Fruit fly (Drosophila melanogaster) whole organism, embryonic: ENCODE data around the gene fusl.
A peak's percentile ranks its signal among the peaks of the same experiment; 100 is the strongest.

Experiments
- C15 ChIP-seq: fragments of 200-800 bp; sonication (Bioruptor generic); IDR thresholded peaks from 3 replicates; pipeline ENCODE4 v1.3.6; 2022; ENCODE audit warnings: missing biosample characterization, missing genetic modification characterization
- CG10543 ChIP-seq: fragments of 200-800 bp; sonication (Bioruptor generic); optimal IDR thresholded peaks from 3 replicates; lab custom pipeline; 2017; ENCODE audit warnings: missing biosample characterization, mild to moderate bottlenecking, missing genetic modification characterization, moderate library complexity
- CG12659 ChIP-seq: fragments of 200-800 bp; sonication (Bioruptor generic); optimal IDR thresholded peaks from 3 replicates; lab custom pipeline; 2017; ENCODE audit warnings: mild to moderate bottlenecking, missing biosample characterization, missing genetic modification reagents, missing genetic modification characterization
- CG14441 ChIP-seq: fragments of 200-800 bp; sonication (Bioruptor generic); IDR thresholded peaks from 2 replicates; pipeline ENCODE4 v1.3.6; 2022; ENCODE audit warnings: missing biosample characterization, missing genetic modification characterization
- CG1529 ChIP-seq: fragments of 200-800 bp; sonication (Bioruptor generic); optimal IDR thresholded peaks from 3 replicates; lab custom pipeline; 2018; ENCODE audit warnings: missing biosample characterization, missing genetic modification characterization
- CG15601 ChIP-seq: fragments of 200-800 bp; sonication (Bioruptor generic); optimal IDR thresholded peaks from 3 replicates; lab custom pipeline; 2019; ENCODE audit warnings: missing biosample characterization, mild to moderate bottlenecking, missing genetic modification characterization, moderate library complexity
- CG15696 ChIP-seq: fragments of 200-800 bp; sonication (Bioruptor generic); optimal IDR thresholded peaks from 2 replicates; lab custom pipeline; 2019; ENCODE audit warnings: missing biosample characterization, mild to moderate bottlenecking, missing genetic modification characterization, moderate library complexity
- CG17361 ChIP-seq: fragments of 200-800 bp; sonication (Bioruptor generic); IDR thresholded peaks from 3 replicates; pipeline ENCODE4 v1.3.6; 2022; ENCODE audit warnings: missing biosample characterization, missing genetic modification characterization
- CG18599 ChIP-seq: fragments of 200-800 bp; sonication (Bioruptor generic); optimal IDR thresholded peaks from 3 replicates; lab custom pipeline; 2017; ENCODE audit warnings: missing biosample characterization, missing genetic modification characterization, mild to moderate bottlenecking, moderate library complexity, missing genetic modification reagents
- CG2116 ChIP-seq: fragments of 200-800 bp; sonication (Bioruptor generic); optimal IDR thresholded peaks from 3 replicates; lab custom pipeline; 2018; ENCODE audit warnings: missing biosample characterization, mild to moderate bottlenecking, missing genetic modification characterization
- CG2712 ChIP-seq: fragments of 200-800 bp; optimal IDR thresholded peaks from 3 replicates; lab custom pipeline; 2019; ENCODE audit warnings: missing biosample characterization, mild to moderate bottlenecking, missing genetic modification characterization, moderate library complexity
- CG30403 ChIP-seq: fragments of 200-800 bp; sonication (Bioruptor generic); optimal IDR thresholded peaks from 3 replicates; lab custom pipeline; 2016; ENCODE audit warnings: missing biosample characterization, missing genetic modification characterization
- CG32772 ChIP-seq: fragments of 200-800 bp; sonication (Bioruptor generic); IDR thresholded peaks from 2 replicates; pipeline ENCODE4 v1.3.6; 2022; ENCODE audit warnings: missing biosample characterization, missing genetic modification characterization
- CG3281 ChIP-seq: fragments of 200-800 bp; sonication (Bioruptor generic); optimal IDR thresholded peaks from 3 replicates; lab custom pipeline; 2017; ENCODE audit warnings: missing biosample characterization, mild to moderate bottlenecking, missing genetic modification characterization
- CG33557 ChIP-seq: fragments of 200-800 bp; sonication (Bioruptor generic); optimal IDR thresholded peaks from 2 replicates; lab custom pipeline; 2019; ENCODE audit warnings: missing biosample characterization, mild to moderate bottlenecking, missing genetic modification characterization, moderate library complexity
- CG34224 ChIP-seq: fragments of 200-800 bp; sonication (Bioruptor generic); IDR thresholded peaks from 3 replicates; pipeline ENCODE4 v1.3.6; 2022; ENCODE audit warnings: missing biosample characterization, missing genetic modification characterization; ENCODE audit not compliant: partially characterized antibody
- CG7928 ChIP-seq: fragments of 200-800 bp; sonication (Bioruptor generic); optimal IDR thresholded peaks from 2 replicates; lab custom pipeline; 2017; ENCODE audit warnings: missing biosample characterization, mild to moderate bottlenecking, missing genetic modification characterization
- CG8281 ChIP-seq: fragments of 200-800 bp; sonication (Bioruptor generic); optimal IDR thresholded peaks from 2 replicates; lab custom pipeline; 2018; ENCODE audit warnings: missing biosample characterization, mild to moderate bottlenecking, missing genetic modification characterization, moderate library complexity
- CG9437 ChIP-seq: fragments of 200-800 bp; sonication (Bioruptor generic); optimal IDR thresholded peaks from 2 replicates; lab custom pipeline; 2018; ENCODE audit warnings: missing biosample characterization, mild to moderate bottlenecking, missing genetic modification characterization
- CG9932 ChIP-seq: fragments of 200-800 bp; sonication (Bioruptor generic); IDR thresholded peaks from 2 replicates; pipeline ENCODE4 v1.3.6; 2022; ENCODE audit warnings: missing biosample characterization, missing genetic modification characterization
- Dip2 ChIP-seq: fragments of 200-800 bp; sonication (Bioruptor generic); IDR thresholded peaks from 2 replicates; pipeline ENCODE4 v1.3.6; 2022; ENCODE audit warnings: missing biosample characterization, missing genetic modification characterization
- E2f2 ChIP-seq: fragments of 200-800 bp; sonication (Bioruptor generic); IDR thresholded peaks from 2 replicates; pipeline ENCODE4 v1.3.6; 2022; ENCODE audit warnings: missing biosample characterization, missing genetic modification characterization
- Gug ChIP-seq: fragments of 200-800 bp; sonication (Bioruptor generic); IDR thresholded peaks from 4 replicates; pipeline ENCODE4 v1.3.6; 2022; ENCODE audit warnings: missing biosample characterization, missing genetic modification characterization
- H15 ChIP-seq: fragments of 200-800 bp; sonication (Bioruptor generic); IDR thresholded peaks from 3 replicates; pipeline ENCODE4 v1.3.6; 2022; ENCODE audit warnings: missing biosample characterization, missing genetic modification characterization
- Hmx ChIP-seq: fragments of 200-800 bp; sonication (Bioruptor generic); optimal IDR thresholded peaks from 2 replicates; lab custom pipeline; 2016; ENCODE audit warnings: missing biosample characterization, missing genetic modification characterization
- Hr78 ChIP-seq, 2 experiments: fragments of 200-800 bp in 1 of 2; fragments of >200 bp in 1 of 2; sonication (Bioruptor generic) in 1 of 2; optimal IDR thresholded peaks; 2 replicates each; lab custom pipeline; 2017 to 2019; ENCODE audit warnings: missing biosample characterization in 2 of 2, missing genetic modification characterization in 2 of 2, mild to moderate bottlenecking in 1 of 2, moderate library complexity in 1 of 2
- Lhr ChIP-seq: fragments of 200-800 bp; sonication (Bioruptor generic); optimal IDR thresholded peaks from 3 replicates; lab custom pipeline; 2017; ENCODE audit warnings: mild to moderate bottlenecking, missing biosample characterization, missing genetic modification reagents, missing genetic modification characterization
- MESR4 ChIP-seq: fragments of 200-800 bp; sonication (Bioruptor generic); optimal IDR thresholded peaks from 2 replicates; lab custom pipeline; 2018; ENCODE audit warnings: missing biosample characterization, mild to moderate bottlenecking, missing genetic modification characterization, moderate library complexity
- Med ChIP-seq: fragments of 200-800 bp; sonication (Bioruptor generic); peaks from one replicate; lab custom pipeline; 2016; ENCODE audit warnings: missing biosample characterization, missing genetic modification characterization, mild to moderate bottlenecking, inconsistent platforms, moderate library complexity
- Taf1 ChIP-seq: fragments of 200-800 bp; sonication (Bioruptor generic); IDR thresholded peaks from 2 replicates; pipeline ENCODE4 v1.3.6; 2022; ENCODE audit warnings: missing biosample characterization, missing genetic modification characterization
- Vsx1 ChIP-seq: fragments of 200-800 bp; sonication (Bioruptor generic); optimal IDR thresholded peaks from 2 replicates; lab custom pipeline; 2017; ENCODE audit warnings: missing biosample characterization, mild to moderate bottlenecking, missing genetic modification characterization, missing genetic modification reagents
- ab ChIP-seq: fragments of 200-800 bp; sonication (Bioruptor generic); optimal IDR thresholded peaks from 2 replicates; lab custom pipeline; 2016; ENCODE audit warnings: missing biosample characterization, missing genetic modification characterization
- al ChIP-seq: fragments of 200-800 bp; sonication (Bioruptor generic); IDR thresholded peaks from 2 replicates; pipeline ENCODE4 v1.3.6; 2022; ENCODE audit warnings: missing biosample characterization, missing genetic modification characterization
- ap ChIP-seq: fragments of 200-800 bp; sonication (Bioruptor generic); IDR thresholded peaks from 2 replicates; pipeline ENCODE4 v1.3.6; 2022; ENCODE audit warnings: missing biosample characterization, missing genetic modification characterization
- cad ChIP-seq: fragments of >200 bp; optimal IDR thresholded peaks from 2 replicates; lab custom pipeline; 2017; ENCODE audit warnings: missing biosample characterization, missing genetic modification characterization
- corto ChIP-seq: fragments of 200-800 bp; sonication (Bioruptor generic); optimal IDR thresholded peaks from 2 replicates; lab custom pipeline; 2016; ENCODE audit warnings: missing biosample characterization, mild to moderate bottlenecking, missing genetic modification characterization, moderate library complexity
- hb ChIP-seq: fragments of 200-800 bp; sonication (Bioruptor generic); IDR thresholded peaks from 3 replicates; pipeline ENCODE4 v1.3.6; 2022; ENCODE audit warnings: missing biosample characterization, missing genetic modification characterization; ENCODE audit not compliant: partially characterized antibody
- insv ChIP-seq, 2 experiments: fragments of 200-800 bp; sonication (Bioruptor generic); optimal IDR thresholded peaks; 3 replicates each; lab custom pipeline; 2016 to 2018; ENCODE audit warnings: missing biosample characterization in 2 of 2, missing genetic modification characterization in 2 of 2
- kah ChIP-seq: fragments of 200-800 bp; sonication (Bioruptor generic); optimal IDR thresholded peaks from 2 replicates; lab custom pipeline; 2018; ENCODE audit warnings: missing biosample characterization, mild to moderate bottlenecking, missing genetic modification characterization
- lbe ChIP-seq: fragments of 200-800 bp; sonication (Bioruptor generic); optimal IDR thresholded peaks from 2 replicates; lab custom pipeline; 2016; ENCODE audit warnings: missing biosample characterization, mild to moderate bottlenecking, missing genetic modification characterization
- mirr ChIP-seq: fragments of 200-800 bp; sonication (Bioruptor generic); optimal IDR thresholded peaks from 3 replicates; lab custom pipeline; 2018; ENCODE audit warnings: missing biosample characterization, mild to moderate bottlenecking, missing genetic modification characterization
- oc ChIP-seq: fragments of 200-800 bp; sonication (Bioruptor generic); optimal IDR thresholded peaks from 2 replicates; lab custom pipeline; 2018; ENCODE audit warnings: missing biosample characterization, mild to moderate bottlenecking, missing genetic modification characterization, moderate library complexity
- prd ChIP-seq, 3 experiments: fragments of >200 bp in 2 of 3; fragments of 200-800 bp in 1 of 3; sonication (Bioruptor generic) in 1 of 3; optimal IDR thresholded peaks in 2 of 3; IDR thresholded peaks in 1 of 3; 2 replicates in 2 of 3; 3 replicates in 1 of 3; pipeline versions ENCODE4 v1.3.6 to Lab custom; 2017 to 2022; ENCODE audit warnings: missing biosample characterization in 1 of 3, missing genetic modification characterization in 1 of 3
- rib ChIP-seq: fragments of 200-800 bp; sonication (Bioruptor generic); IDR thresholded peaks from 2 replicates; pipeline ENCODE4 v1.3.6; 2022; ENCODE audit warnings: missing biosample characterization, missing genetic modification characterization
- sc ChIP-seq, 3 experiments: fragments of >200 bp in 2 of 3; fragments of 200-800 bp in 1 of 3; sonication (Bioruptor generic) in 1 of 3; optimal IDR thresholded peaks; 2 replicates in 2 of 3; 3 replicates in 1 of 3; lab custom pipeline; 2017; ENCODE audit warnings: mild to moderate bottlenecking in 1 of 3, missing biosample characterization in 1 of 3, missing genetic modification characterization in 1 of 3, missing genetic modification reagents in 1 of 3
- sug ChIP-seq: fragments of 200-800 bp; optimal IDR thresholded peaks from 2 replicates; lab custom pipeline; 2019; ENCODE audit warnings: missing biosample characterization, mild to moderate bottlenecking, missing genetic modification characterization, moderate library complexity
- trem ChIP-seq: fragments of 200-800 bp; optimal IDR thresholded peaks from 3 replicates; lab custom pipeline; 2019; ENCODE audit warnings: missing biosample characterization, mild to moderate bottlenecking, missing genetic modification characterization, moderate library complexity
- tx ChIP-seq: fragments of 200-800 bp; sonication (Bioruptor generic); optimal IDR thresholded peaks from 2 replicates; lab custom pipeline; 2016; ENCODE audit warnings: missing biosample characterization, missing genetic modification characterization
- yki ChIP-seq: fragments of >200 bp; optimal IDR thresholded peaks from 3 replicates; lab custom pipeline; 2018

The fusl gene

DNA sequence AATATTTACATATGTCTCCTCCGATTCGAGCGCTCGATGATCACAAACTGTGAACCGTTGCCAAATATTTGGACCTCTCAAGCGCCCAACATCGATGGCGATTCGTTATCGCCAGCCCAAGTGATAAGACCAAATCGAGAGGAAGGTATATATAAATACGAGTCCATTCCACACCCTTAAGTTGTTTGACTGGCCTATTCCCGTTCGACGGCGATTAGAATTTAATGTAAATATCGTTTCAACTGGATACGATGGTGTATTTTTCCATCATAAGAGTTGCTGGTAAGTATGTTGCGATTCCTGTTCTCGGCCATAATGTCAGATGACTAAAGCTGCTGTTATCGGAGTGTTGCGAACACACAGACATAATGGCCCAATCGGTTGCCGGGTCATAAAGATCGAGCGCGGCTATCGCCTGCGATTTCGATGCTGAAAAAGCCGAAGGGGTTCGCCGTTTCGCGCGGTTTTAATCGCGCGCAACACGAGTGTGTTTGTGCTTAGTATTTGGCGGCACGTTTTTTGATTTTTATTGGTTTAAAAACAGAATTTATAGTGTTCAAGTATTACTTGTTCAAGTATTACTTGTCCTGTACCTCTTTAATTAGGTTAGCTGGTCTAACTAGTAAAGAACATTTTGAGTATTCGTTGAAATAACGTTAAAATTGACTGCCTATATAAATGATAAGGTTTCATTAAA lies at the start of gene fusl (continued):
- TF ChIP-seq sc (optimal IDR thresholded peaks at IDR 0.05; lab: Kevin White, UChicago) (no peak), sc (GFP tag; optimal IDR thresholded peaks at IDR 0.05; lab: Kevin White, UChicago) (no peak), tx (GFP tag; lab: Kevin White, UChicago) (no peak), corto (no peak), Med (GFP tag; lab: Kevin White, UChicago) (peak; percentile 3), al (no peak), Hr78 (GFP tag; optimal IDR thresholded peaks at IDR 0.05; lab: Kevin White, UChicago) (peak in 1 of 2 experiments; percentile 41), trem (no peak), Taf1 (GFP tag; lab: Robert Waterston, UW) (no peak), Lhr (GFP tag; lab: Kevin White, UChicago) (no peak), oc (tag; lab: Kevin White, UChicago) (peak; percentile 24), Hmx (no peak), Vsx1 (GFP tag; lab: Kevin White, UChicago) (no peak), Gug (GFP tag; lab: Robert Waterston, UW) (no peak), sug (tag; lab: Kevin White, UChicago) (peak; percentile 78), Dip2 (GFP tag; lab: Robert Waterston, UW) (no peak), cad (GFP tag; lab: Kevin White, UChicago) (no peak), CG15601 (no peak), CG32772 (GFP tag; lab: Robert Waterston, UW) (no peak), mirr (GFP tag; lab: Kevin White, UChicago) (no peak), CG18599 (peak; percentile 7), CG9932 (GFP tag; lab: Robert Waterston, UW) (no peak), E2f2 (GFP tag; lab: Robert Waterston, UW) (no peak), CG1529 (GFP tag; lab: Kevin White, UChicago) (no peak), rib (GFP tag; lab: Robert Waterston, UW) (no peak), CG7928 (GFP tag; lab: Kevin White, UChicago) (no peak), hb (GFP tag; lab: Robert Waterston, UW) (no peak), CG33557 (GFP tag; lab: Kevin White, UChicago) (no peak), CG14441 (GFP tag; lab: Robert Waterston, UW) (no peak), yki (no peak), CG3281 (GFP tag; lab: Kevin White, UChicago) (no peak), ab (GFP tag; lab: Kevin White, UChicago) (no peak), CG17361 (no peak), CG10543 (GFP tag; lab: Kevin White, UChicago) (peak; percentile 22), prd (optimal IDR thresholded peaks at IDR 0.05; lab: Kevin White, UChicago) (no peak), prd (GFP tag; IDR thresholded peaks at IDR 0.05; lab: Robert Waterston, UW) (no peak), H15 (no peak), CG15696 (tag; lab: Kevin White, UChicago) (no peak), CG8281 (tag; lab: Kevin White, UChicago) (no peak), C15 (no peak), CG2116 (GFP tag; lab: Kevin White, UChicago) (no peak), MESR4 (no peak), CG2712 (tag; lab: Kevin White, UChicago) (no peak), lbe (GFP tag; lab: Kevin White, UChicago) (no peak), CG12659 (GFP tag; lab: Kevin White, UChicago) (no peak), kah (GFP tag; lab: Kevin White, UChicago) (no peak), CG9437 (GFP tag; lab: Kevin White, UChicago) (no peak), insv (GFP tag; optimal IDR thresholded peaks at IDR 0.05; lab: Kevin White, UChicago) (no peak), CG34224 (no peak), CG30403 (GFP tag; lab: Kevin White, UChicago) (no peak), ap (GFP tag; lab: Robert Waterston, UW) (no peak)
